Worm (Caenorhabditis elegans) whole organism, young adult: ENCODE data around the gene immt-1.

Experiments
- hmg-1.2 ChIP-seq: fragments of 200-800 bp; sonication (Bioruptor generic); IDR thresholded peaks from 2 replicates; pipeline ENCODE4 v1.3.6; 2022; ENCODE audit warnings: missing genetic modification reagents, missing genetic modification characterization, missing compliant biosample characterization
- madf-6 ChIP-seq: fragments of 200-800 bp; sonication (Bioruptor generic); IDR thresholded peaks from 2 replicates; pipeline ENCODE4 v1.3.6; 2022; ENCODE audit warnings: missing genetic modification reagents, missing genetic modification characterization, missing compliant biosample characterization
- sea-2 ChIP-seq: fragments of 200-800 bp; sonication (Bioruptor generic); IDR thresholded peaks from 2 replicates; pipeline ENCODE4 v1.3.6; 2022; ENCODE audit warnings: missing genetic modification characterization, missing compliant biosample characterization
- unc-62 ChIP-seq: fragments of 150-350 bp; optimal IDR thresholded peaks from 2 replicates; lab custom pipeline; 2014; ENCODE audit warnings: missing biosample characterization, missing genetic modification reagents, missing genetic modification characterization

DNA sequence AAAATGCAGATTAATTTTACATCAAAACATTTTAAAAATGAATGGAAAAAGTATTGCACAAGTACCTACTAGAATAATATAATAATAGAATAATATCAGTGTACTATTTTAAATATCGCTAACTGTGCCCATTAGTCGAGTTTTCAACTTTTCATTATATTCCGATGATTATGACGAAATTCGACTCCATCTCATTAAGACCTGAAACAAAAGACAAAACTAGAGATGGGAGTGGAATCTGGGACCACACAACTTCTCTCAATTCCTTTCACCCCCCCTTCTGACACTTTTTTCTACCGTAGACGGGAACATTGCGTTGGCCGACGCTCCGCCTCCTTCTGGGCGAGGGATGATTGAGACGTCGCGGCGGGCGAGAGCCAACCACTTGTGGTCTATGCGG, 13.7 kb downstream of the immt-1 start, which contains the start of gene ser-7:
- TF ChIP-seq hmg-1.2 (no peak), sea-2 (no peak), madf-6 (GFP tag; lab: Robert Waterston, UW) (no peak), unc-62 (GFP tag; lab: Kevin White, UChicago) (no peak)
